In genomic region chrII:2450990-2451389, ce11 we compare ENCODE assay signal across 5 worm cellular contexts.
TF ChIP-seq lines count a peak whose summit lies in the region.

No protein-coding gene starts in this region.

TF ChIP-seq in whole organism, L1 larva, 84 proteins besides CTCF, POLR2A, EP300 and RAD21 (continues in another document):
- TF ChIP-seq blmp-1 (tag; optimal IDR thresholded peaks at IDR 0.05; lab: Kevin White, UChicago) (no peak), mab-9 (GFP tag; IDR thresholded peaks at IDR 0.05; lab: Robert Waterston, UW) (peak; percentile 43; the same call in 1 of the 2 replicates), elt-3 (tag; optimal IDR thresholded peaks at IDR 0.05; lab: Kevin White, UChicago) (no peak), xbp-1 (tag; optimal IDR thresholded peaks at IDR 0.05; lab: Kevin White, UChicago) (peak; percentile 49), zip-4 (GFP tag; optimal IDR thresholded peaks at IDR 0.05; lab: Kevin White, UChicago) (peak; percentile 9), swsn-7 (tag; optimal IDR thresholded peaks at IDR 0.05; lab: Kevin White, UChicago) (peak; percentile 46), grh-1 (GFP tag; IDR thresholded peaks at IDR 0.05; lab: Robert Waterston, UW) (0 out of 2 replicates have a peak, but pooled peaks have one; percentile 53), Y116A8C.19 (tag; optimal IDR thresholded peaks at IDR 0.05; lab: Kevin White, UChicago; ENCODE audit: borderline replicate concordance) (no peak), isw-1 (GFP tag; IDR thresholded peaks at IDR 0.05; lab: Robert Waterston, UW) (peak; percentile 45), irx-1 (tag; optimal IDR thresholded peaks at IDR 0.05; lab: Kevin White, UChicago) (peak; percentile 81), nhr-20 (tag; optimal IDR thresholded peaks at IDR 0.05; lab: Kevin White, UChicago) (peak; percentile 47), aly-2 (tag; optimal IDR thresholded peaks at IDR 0.05; lab: Kevin White, UChicago) (peak; percentile 29), ztf-4 (tag; optimal IDR thresholded peaks at IDR 0.05; lab: Kevin White, UChicago) (no peak), mdl-1 (tag; optimal IDR thresholded peaks at IDR 0.05; lab: Kevin White, UChicago) (no peak), dsc-1 (tag; optimal IDR thresholded peaks at IDR 0.05; lab: Kevin White, UChicago) (peak; percentile 55), unc-86 (tag; optimal IDR thresholded peaks at IDR 0.05; lab: Kevin White, UChicago) (peak; percentile 2), ceh-88 (GFP tag; IDR thresholded peaks at IDR 0.05; lab: Robert Waterston, UW) (no peak), ceh-82 (tag; optimal IDR thresholded peaks at IDR 0.05; lab: Kevin White, UChicago) (peak in 2 of 3 experiments; percentile 24 to 31)

TF ChIP-seq in whole organism, L3 larva, 47 proteins besides CTCF, POLR2A, EP300 and RAD21:
- TF ChIP-seq lin-15B (tag; optimal IDR thresholded peaks at IDR 0.05; lab: Kevin White, UChicago): peak; percentile 9
- TF ChIP-seq pha-4 (tag; optimal IDR thresholded peaks at IDR 0.05; lab: Kevin White, UChicago): peak; percentile 9
- TF ChIP-seq egl-5 (tag; optimal IDR thresholded peaks at IDR 0.05; lab: Kevin White, UChicago): no peak
- TF ChIP-seq nfya-1 (tag; optimal IDR thresholded peaks at IDR 0.05; lab: Kevin White, UChicago; ENCODE audit: insufficient read depth): peak; percentile 45
- peak; percentile 1 for TF ChIP-seq elt-2 (tag; optimal IDR thresholded peaks at IDR 0.05; lab: Kevin White, UChicago)
- TF ChIP-seq R02D3.7 (tag; optimal IDR thresholded peaks at IDR 0.05; lab: Kevin White, UChicago): no peak
- TF ChIP-seq hmg-11 (tag; optimal IDR thresholded peaks at IDR 0.05; lab: Kevin White, UChicago): peak; percentile 28
- peak; percentile 24 for TF ChIP-seq snpc-4 (tag; optimal IDR thresholded peaks at IDR 0.05; lab: Kevin White, UChicago)
- peak; percentile 60 for TF ChIP-seq ceh-28 (tag; optimal IDR thresholded peaks at IDR 0.05; lab: Kevin White, UChicago)
- TF ChIP-seq nhr-23 (tag; optimal IDR thresholded peaks at IDR 0.05; lab: Kevin White, UChicago): peak; percentile 26
TF ChIP-seq in whole organism, L3 larva: peak in this region for 8.

TF ChIP-seq in whole organism, early embryonic, 17 proteins besides CTCF, POLR2A, EP300 and RAD21:
- peak; percentile 31; the same call in 1 of the 2 replicates for TF ChIP-seq tbx-37 (GFP tag; conservative IDR thresholded peaks at IDR 0.05; lab: Robert Waterston, UW)
- peak; percentile 58; the same call in 1 of the 2 replicates for TF ChIP-seq pes-1 (GFP tag; IDR thresholded peaks at IDR 0.05; lab: Robert Waterston, UW)
- TF ChIP-seq ceh-13 (GFP tag; optimal IDR thresholded peaks at IDR 0.05; lab: Kevin White, UChicago): no peak

TF ChIP-seq in whole organism, midembryonic, 9 proteins besides CTCF, POLR2A, EP300 and RAD21:
- TF ChIP-seq ztf-23 (GFP tag; IDR thresholded peaks at IDR 0.05; lab: Robert Waterston, UW): no peak
- TF ChIP-seq klf-2 (GFP tag; conservative IDR thresholded peaks at IDR 0.05; lab: Robert Waterston, UW): 0 out of 2 replicates have a peak, but pooled peaks have one; percentile 34
- TF ChIP-seq T22C8.4 (GFP tag; IDR thresholded peaks at IDR 0.05; lab: Robert Waterston, UW): peak; percentile 48
- TF ChIP-seq tab-1 (GFP tag; IDR thresholded peaks at IDR 0.05; lab: Robert Waterston, UW): no peak
- no peak for TF ChIP-seq flt-1 (GFP tag; IDR thresholded peaks at IDR 0.05; lab: Robert Waterston, UW)
- no peak for TF ChIP-seq med-1 (GFP tag; optimal IDR thresholded peaks at IDR 0.05; lab: Kevin White, UChicago; ENCODE audit: insufficient read depth)
- TF ChIP-seq ztf-29 (GFP tag; IDR thresholded peaks at IDR 0.05; lab: Robert Waterston, UW): no peak
- TF ChIP-seq ref-1 (GFP tag; conservative IDR thresholded peaks at IDR 0.05; lab: Robert Waterston, UW): no peak
TF ChIP-seq in whole organism, midembryonic: peak in this region for 2.

TF ChIP-seq in whole organism, young adult, 124 proteins besides CTCF, POLR2A, EP300 and RAD21 (continues in another document):
- TF ChIP-seq die-1 (tag; optimal IDR thresholded peaks at IDR 0.05; lab: Kevin White, UChicago) (no peak), gei-17 (GFP tag; optimal IDR thresholded peaks at IDR 0.05; lab: Kevin White, UChicago) (no peak), ets-4 (GFP tag; optimal IDR thresholded peaks at IDR 0.05; lab: Kevin White, UChicago) (no peak), Y95B8A.8 (GFP tag; IDR thresholded peaks at IDR 0.05; lab: Robert Waterston, UW) (peak; percentile 93), Y79H2A.3 (GFP tag; conservative IDR thresholded peaks at IDR 0.05; lab: Robert Waterston, UW) (peak; percentile 91), mxl-1 (tag; optimal IDR thresholded peaks at IDR 0.05; lab: Kevin White, UChicago) (no peak), T07F8.4 (tag; optimal IDR thresholded peaks at IDR 0.05; lab: Kevin White, UChicago) (no peak), nhr-90 (tag; optimal IDR thresholded peaks at IDR 0.05; lab: Kevin White, UChicago) (no peak), let-526 (GFP tag; IDR thresholded peaks at IDR 0.05; lab: Robert Waterston, UW) (0 out of 2 replicates have a peak, but pooled peaks have one; percentile 24), hmg-1.2 (GFP tag; IDR thresholded peaks at IDR 0.05; lab: Robert Waterston, UW) (peak; percentile 68), him-1 (tag; optimal IDR thresholded peaks at IDR 0.05; lab: Kevin White, UChicago) (peak; percentile 47), sea-2 (GFP tag; IDR thresholded peaks at IDR 0.05; lab: Robert Waterston, UW) (0 out of 2 replicates have a peak, but pooled peaks have one; percentile 39), repo-1 (tag; optimal IDR thresholded peaks at IDR 0.05; lab: Kevin White, UChicago) (no peak), F22D6.2 (tag; optimal IDR thresholded peaks at IDR 0.05; lab: Kevin White, UChicago) (no peak), F49E8.2 (tag; optimal IDR thresholded peaks at IDR 0.05; lab: Kevin White, UChicago; ENCODE audit: insufficient read depth) (peak; percentile 37), ztf-22 (GFP tag; optimal IDR thresholded peaks at IDR 0.05; lab: Kevin White, UChicago) (no peak), ceh-91 (GFP tag; IDR thresholded peaks at IDR 0.05; lab: Robert Waterston, UW) (peak; percentile 95), D2030.7 (GFP tag; IDR thresholded peaks at IDR 0.05; lab: Robert Waterston, UW) (peak; percentile 95), ztf-26 (tag; optimal IDR thresholded peaks at IDR 0.05; lab: Kevin White, UChicago) (no peak), ceh-79 (tag; optimal IDR thresholded peaks at IDR 0.05; lab: Kevin White, UChicago) (no peak), F39B2.1 (GFP tag; IDR thresholded peaks at IDR 0.05; lab: Robert Waterston, UW) (0 out of 2 replicates have a peak, but pooled peaks have one; percentile 27), ztf-18 (tag; optimal IDR thresholded peaks at IDR 0.05; lab: Kevin White, UChicago) (no peak), T26A5.8 (tag; optimal IDR thresholded peaks at IDR 0.05; lab: Kevin White, UChicago) (no peak), ama-1 (optimal IDR thresholded peaks at IDR 0.05; lab: Kevin White, UChicago) (no peak), ama-1 (GFP tag; optimal IDR thresholded peaks at IDR 0.05; lab: Kevin White, UChicago) (no peak), hmg-20 (GFP tag; IDR thresholded peaks at IDR 0.05; lab: Robert Waterston, UW) (peak; percentile 73; the same call in 1 of the 2 replicates), madf-8 (GFP tag; conservative IDR thresholded peaks at IDR 0.05; lab: Robert Waterston, UW) (peak; percentile 99), madf-10 (tag; optimal IDR thresholded peaks at IDR 0.05; lab: Kevin White, UChicago) (peak; percentile 24), F57A8.1 (GFP tag; optimal IDR thresholded peaks at IDR 0.05; lab: Kevin White, UChicago) (no peak), snpc-1.3 (tag; optimal IDR thresholded peaks at IDR 0.05; lab: Kevin White, UChicago; ENCODE audit: insufficient read depth) (peak; percentile 34), rcor-1 (GFP tag; IDR thresholded peaks at IDR 0.05; lab: Robert Waterston, UW) (peak; percentile 80), ekl-4 (GFP tag; IDR thresholded peaks at IDR 0.05; lab: Robert Waterston, UW) (peak; percentile 84), rpc-1 (optimal IDR thresholded peaks at IDR 0.05; lab: Kevin White, UChicago) (no peak), rpc-1 (tag; optimal IDR thresholded peaks at IDR 0.05; lab: Kevin White, UChicago) (no peak), lir-1 (GFP tag; conservative IDR thresholded peaks at IDR 0.05; lab: Robert Waterston, UW) (peak; percentile 78; the same call in 1 of the 2 replicates), tlf-1 (GFP tag; optimal IDR thresholded peaks at IDR 0.05; lab: Kevin White, UChicago) (peak; percentile 74), egl-18 (GFP tag; IDR thresholded peaks at IDR 0.05; lab: Robert Waterston, UW) (0 out of 2 replicates have a peak, but pooled peaks have one; percentile 13), mel-28 (tag; optimal IDR thresholded peaks at IDR 0.05; lab: Kevin White, UChicago; ENCODE audit: borderline replicate concordance) (no peak), attf-3 (GFP tag; conservative IDR thresholded peaks at IDR 0.05; lab: Robert Waterston, UW) (peak; percentile 61; the same call in 1 of the 2 replicates), nhr-80 (tag; optimal IDR thresholded peaks at IDR 0.05; lab: Kevin White, UChicago) (no peak), zfh-2 (GFP tag; conservative IDR thresholded peaks at IDR 0.05; lab: Robert Waterston, UW) (peak; percentile 71; the same call in 1 of the 2 replicates), rec-8 (tag; optimal IDR thresholded peaks at IDR 0.05; lab: Kevin White, UChicago) (peak in 1 of 2 experiments; percentile 38), mcd-1 (GFP tag; IDR thresholded peaks at IDR 0.05; lab: Robert Waterston, UW) (peak; percentile 88), Y56A3A.18 (GFP tag; IDR thresholded peaks at IDR 0.05; lab: Robert Waterston, UW) (no peak), lin-35 (GFP tag; optimal IDR thresholded peaks at IDR 0.05; lab: Kevin White, UChicago) (peak; percentile 26 to 61 (median 53)), fkh-3 (tag; optimal IDR thresholded peaks at IDR 0.05; lab: Kevin White, UChicago) (no peak), F10E7.11 (tag; optimal IDR thresholded peaks at IDR 0.05; lab: Kevin White, UChicago) (no peak), ceh-58 (GFP tag; IDR thresholded peaks at IDR 0.05; lab: Robert Waterston, UW) (no peak), atf-7 (tag; optimal IDR thresholded peaks at IDR 0.05; lab: Kevin White, UChicago) (no peak), C06A6.2 (GFP tag; conservative IDR thresholded peaks at IDR 0.05; lab: Robert Waterston, UW) (no peak), F37B4.10 (GFP tag; IDR thresholded peaks at IDR 0.05; lab: Robert Waterston, UW) (no peak), akir-1 (GFP tag; optimal IDR thresholded peaks at IDR 0.05; lab: Kevin White, UChicago) (no peak), C17E4.6 (GFP tag; IDR thresholded peaks at IDR 0.05; lab: Robert Waterston, UW) (peak; percentile 87), bed-2 (GFP tag; IDR thresholded peaks at IDR 0.05; lab: Robert Waterston, UW) (peak; percentile 93)

Comparison
In these comparisons a context has a peak if more than half of its experiments do, and no peak if none do; other contexts are left out.
1. Of the 8 proteins assayed by ChIP-seq in both whole organism, young adult and whole organism, L1 larva: peak only in whole organism, young adult: unc-130; only in whole organism, L1 larva: nhr-90; in both: dpl-1, efl-1 and lin-35; in neither: 2; mixed calls (peak in some experiments, not most) for 1.